Worm (Caenorhabditis elegans): Measurements from ENCODE around the gene F01D5.2.

ce11 chrII:13979833-13980513 is 18.9 kb downstream of the F01D5.2 start, which contains the start of gene sre-48:
- no peak for TF ChIP-seq ama-1 (optimal IDR thresholded peaks at IDR 0.05)
- no peak for TF ChIP-seq ama-1 (GFP tag; optimal IDR thresholded peaks at IDR 0.05)
- no peak for TF ChIP-seq nhr-80 (tag; optimal IDR thresholded peaks at IDR 0.05)
- no peak for TF ChIP-seq rcor-1 (GFP tag; IDR thresholded peaks at IDR 0.05)
- TF ChIP-seq sea-2 (GFP tag; IDR thresholded peaks at IDR 0.05) = no peak
- TF ChIP-seq nfyb-1 (GFP tag; IDR thresholded peaks at IDR 0.05) = no peak
- no peak for TF ChIP-seq unc-130 (GFP tag; optimal IDR thresholded peaks at IDR 0.05)
- no peak for TF ChIP-seq hmg-1.2 (GFP tag; IDR thresholded peaks at IDR 0.05)

Measured in whole organism, young adult.